ENCODE assay signal across 1 fruit fly cellular context in the genomic region with DNA sequence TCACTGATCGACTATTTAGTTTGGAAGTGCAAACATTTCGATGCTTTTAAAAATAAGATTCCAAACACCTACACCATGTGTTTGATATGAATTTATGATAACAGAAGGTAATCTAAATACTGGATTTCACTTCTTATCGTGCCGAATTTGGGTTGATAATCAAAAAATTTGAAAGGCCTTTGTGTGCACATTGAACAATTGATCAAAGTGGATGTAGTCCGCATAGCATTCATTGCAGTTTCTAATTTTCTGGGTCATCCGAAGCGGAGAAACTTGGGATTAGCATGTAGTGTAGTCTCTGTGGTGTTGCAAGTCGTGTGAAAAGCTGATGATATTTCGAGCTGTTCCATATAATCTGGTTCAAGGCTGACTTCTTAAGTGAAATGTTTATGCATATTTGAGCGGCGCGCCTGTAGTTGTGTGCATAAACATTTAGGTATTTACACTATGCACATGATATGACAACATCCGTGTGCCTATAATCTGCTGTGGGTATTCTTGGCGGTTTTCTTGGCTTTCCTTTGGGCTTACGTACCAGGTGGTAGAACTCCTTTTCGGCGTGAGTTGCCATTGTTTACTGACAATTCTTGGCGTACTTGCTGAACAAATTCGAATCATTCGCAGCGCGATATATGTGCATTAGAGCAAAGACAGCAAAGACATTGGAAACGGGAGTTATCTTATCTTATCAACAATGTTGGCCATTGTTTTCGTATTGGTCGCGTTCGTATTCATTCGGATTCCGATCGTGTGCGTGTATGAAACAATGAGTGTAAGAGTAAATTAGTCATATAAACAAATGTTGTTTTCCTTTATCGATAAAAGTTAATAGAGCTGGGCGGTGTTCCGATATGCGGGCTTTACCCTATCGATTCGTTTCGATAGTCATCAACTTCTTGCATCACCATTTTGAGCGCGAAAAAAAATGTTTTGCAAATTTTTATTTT.
A peak's percentile ranks its signal among the peaks of the same experiment; 100 is the strongest.
TF ChIP-seq lines count a peak whose summit lies in the region.

A gene (minus strand): TSS at position 834 of the 947 bp plus-strand sequence.

TF ChIP-seq in whole organism, embryonic, 481 proteins besides CTCF, POLR2A, EP300 and RAD21 (continued from another document):
- TF ChIP-seq Bteb2 (GFP tag; optimal IDR thresholded peaks at IDR 0.05; lab: Kevin White, UChicago), result no peak
- no peak for TF ChIP-seq CG12236 (GFP tag; optimal IDR thresholded peaks at IDR 0.05; lab: Kevin White, UChicago)
- peak; percentile 88 for TF ChIP-seq CG8924 (tag; optimal IDR thresholded peaks at IDR 0.05; lab: Kevin White, UChicago)
- TF ChIP-seq Scr (GFP tag; IDR thresholded peaks at IDR 0.05; lab: Robert Waterston, UW; ENCODE audit: partially characterized antibody), result peak; percentile 88
- TF ChIP-seq E2f2 (GFP tag; IDR thresholded peaks at IDR 0.05; lab: Robert Waterston, UW), result peak; percentile 96
- no peak for TF ChIP-seq Ravus (GFP tag; IDR thresholded peaks at IDR 0.05; lab: Robert Waterston, UW)
- no peak for TF ChIP-seq ro (GFP tag; IDR thresholded peaks at IDR 0.05; lab: Robert Waterston, UW)
- no peak for TF ChIP-seq CG14965 (GFP tag; optimal IDR thresholded peaks at IDR 0.05; lab: Kevin White, UChicago; ENCODE audit: borderline replicate concordance)
- TF ChIP-seq ase (GFP tag; IDR thresholded peaks at IDR 0.05; lab: Robert Waterston, UW), result no peak
- peak; percentile 88 for TF ChIP-seq Dll (GFP tag; IDR thresholded peaks at IDR 0.05; lab: Robert Waterston, UW; ENCODE audit: partially characterized antibody)
- peak; percentile 92 for TF ChIP-seq CG34224 (GFP tag; IDR thresholded peaks at IDR 0.05; lab: Robert Waterston, UW; ENCODE audit: partially characterized antibody)
- peak in 1 of 2 experiments; percentile 67 for TF ChIP-seq eve (GFP tag; optimal IDR thresholded peaks at IDR 0.05; lab: Kevin White, UChicago)
- peak; percentile 78 for TF ChIP-seq CG14860 (GFP tag; IDR thresholded peaks at IDR 0.05; lab: Robert Waterston, UW; ENCODE audit: partially characterized antibody)
- peak; percentile 34 for TF ChIP-seq CG30020 (tag; optimal IDR thresholded peaks at IDR 0.05; lab: Kevin White, UChicago)
- TF ChIP-seq CG7963 (GFP tag; IDR thresholded peaks at IDR 0.05; lab: Robert Waterston, UW; ENCODE audit: partially characterized antibody), result peak; percentile 70; the same call in 2 of the 3 replicates
- TF ChIP-seq crp (GFP tag; optimal IDR thresholded peaks at IDR 0.05; lab: Kevin White, UChicago), result peak in 1 of 2 experiments; percentile 7
- TF ChIP-seq CG3726 (GFP tag; IDR thresholded peaks at IDR 0.05; lab: Robert Waterston, UW), result no peak
- no peak for TF ChIP-seq CG2202 (tag; optimal IDR thresholded peaks at IDR 0.05; lab: Kevin White, UChicago)
- TF ChIP-seq zen2 (GFP tag; IDR thresholded peaks at IDR 0.05; lab: Robert Waterston, UW; ENCODE audit: partially characterized antibody), result peak; percentile 82
- peak; percentile 85 for TF ChIP-seq knrl (GFP tag; IDR thresholded peaks at IDR 0.05; lab: Robert Waterston, UW; ENCODE audit: partially characterized antibody)
- peak; percentile 93 for TF ChIP-seq kay (GFP tag; optimal IDR thresholded peaks at IDR 0.05; lab: Kevin White, UChicago)
- TF ChIP-seq CG2129 (GFP tag; IDR thresholded peaks at IDR 0.05; lab: Robert Waterston, UW; ENCODE audit: partially characterized antibody), result peak; percentile 61
- peak; percentile 82 for TF ChIP-seq vnd (GFP tag; IDR thresholded peaks at IDR 0.05; lab: Robert Waterston, UW; ENCODE audit: partially characterized antibody)
- no peak for TF ChIP-seq slou (GFP tag; optimal IDR thresholded peaks at IDR 0.05; lab: Kevin White, UChicago)
- peak; percentile 85 for TF ChIP-seq sna (GFP tag; IDR thresholded peaks at IDR 0.05; lab: Robert Waterston, UW; ENCODE audit: partially characterized antibody)
- peak; percentile 81 for TF ChIP-seq hbn (GFP tag; IDR thresholded peaks at IDR 0.05; lab: Robert Waterston, UW; ENCODE audit: partially characterized antibody)
- TF ChIP-seq Bgb (GFP tag; IDR thresholded peaks at IDR 0.05; lab: Robert Waterston, UW; ENCODE audit: partially characterized antibody), result peak; percentile 93
- TF ChIP-seq pzg (GFP tag; optimal IDR thresholded peaks at IDR 0.05; lab: Kevin White, UChicago), result peak; percentile 70
- TF ChIP-seq CG8281 (tag; optimal IDR thresholded peaks at IDR 0.05; lab: Kevin White, UChicago), result peak; percentile 73
- TF ChIP-seq CG13624 (GFP tag; optimal IDR thresholded peaks at IDR 0.05; lab: Kevin White, UChicago), result no peak
- TF ChIP-seq CG10462 (GFP tag; optimal IDR thresholded peaks at IDR 0.05; lab: Kevin White, UChicago), result no peak
- peak; percentile 94; the same call in 1 of the 2 replicates for TF ChIP-seq amos (GFP tag; IDR thresholded peaks at IDR 0.05; lab: Robert Waterston, UW; ENCODE audit: partially characterized antibody)
- peak; percentile 89 for TF ChIP-seq CG6791 (GFP tag; IDR thresholded peaks at IDR 0.05; lab: Robert Waterston, UW; ENCODE audit: partially characterized antibody)
- no peak for TF ChIP-seq Atf-2 (GFP tag; optimal IDR thresholded peaks at IDR 0.05; lab: Kevin White, UChicago)
- no peak for TF ChIP-seq tll (GFP tag; optimal IDR thresholded peaks at IDR 0.05; lab: Kevin White, UChicago)
- no peak for TF ChIP-seq CG10366 (GFP tag; IDR thresholded peaks at IDR 0.05; lab: Robert Waterston, UW)
- peak; percentile 66 for TF ChIP-seq CG2116 (GFP tag; optimal IDR thresholded peaks at IDR 0.05; lab: Kevin White, UChicago)
- TF ChIP-seq Doc2 (GFP tag; IDR thresholded peaks at IDR 0.05; lab: Robert Waterston, UW), result no peak
- peak; percentile 91 for TF ChIP-seq unc-4 (GFP tag; IDR thresholded peaks at IDR 0.05; lab: Robert Waterston, UW; ENCODE audit: partially characterized antibody)
- TF ChIP-seq CG9876 (GFP tag; optimal IDR thresholded peaks at IDR 0.05; lab: Kevin White, UChicago), result no peak
- peak; percentile 13 for TF ChIP-seq Sin3A (optimal IDR thresholded peaks at IDR 0.05; lab: Kevin White, UChicago)
- TF ChIP-seq Elba2 (GFP tag; optimal IDR thresholded peaks at IDR 0.05; lab: Kevin White, UChicago), result no peak
- peak; percentile 64 for TF ChIP-seq MBD-R2 (GFP tag; IDR thresholded peaks at IDR 0.05; lab: Robert Waterston, UW)
- no peak for TF ChIP-seq cad (GFP tag; optimal IDR thresholded peaks at IDR 0.05; lab: Kevin White, UChicago)
- TF ChIP-seq Awh (GFP tag; IDR thresholded peaks at IDR 0.05; lab: Robert Waterston, UW), result peak; percentile 53; the same call in 1 of the 2 replicates
- TF ChIP-seq MESR4 (GFP tag; optimal IDR thresholded peaks at IDR 0.05; lab: Kevin White, UChicago), result peak; percentile 50
- TF ChIP-seq stwl (tag; optimal IDR thresholded peaks at IDR 0.05; lab: Kevin White, UChicago), result peak; percentile 65
- TF ChIP-seq hkb (optimal IDR thresholded peaks at IDR 0.05; lab: Kevin White, UChicago), result no peak
- TF ChIP-seq hkb (GFP tag; IDR thresholded peaks at IDR 0.05; lab: Robert Waterston, UW), result peak; percentile 46; the same call in 1 of the 2 replicates
- TF ChIP-seq Deaf1 (tag; optimal IDR thresholded peaks at IDR 0.05; lab: Kevin White, UChicago), result peak; percentile 95
- TF ChIP-seq CG3847 (GFP tag; IDR thresholded peaks at IDR 0.05; lab: Robert Waterston, UW), result no peak
- peak; percentile 80 for TF ChIP-seq nerfin-2 (GFP tag; IDR thresholded peaks at IDR 0.05; lab: Robert Waterston, UW; ENCODE audit: partially characterized antibody)
- 0 out of 2 replicates have a peak, but pooled peaks have one; percentile 7 for TF ChIP-seq Xrp1 (GFP tag; IDR thresholded peaks at IDR 0.05; lab: Robert Waterston, UW)
- no peak for TF ChIP-seq CG10431 (GFP tag; optimal IDR thresholded peaks at IDR 0.05; lab: Kevin White, UChicago)
- TF ChIP-seq CG12299 (tag; optimal IDR thresholded peaks at IDR 0.05; lab: Kevin White, UChicago), result peak; percentile 43
- TF ChIP-seq ato (GFP tag; IDR thresholded peaks at IDR 0.05; lab: Robert Waterston, UW; ENCODE audit: partially characterized antibody), result peak; percentile 78
- TF ChIP-seq mld (GFP tag; IDR thresholded peaks at IDR 0.05; lab: Robert Waterston, UW; ENCODE audit: partially characterized antibody), result peak; percentile 81
- TF ChIP-seq CG42726 (GFP tag; IDR thresholded peaks at IDR 0.05; lab: Robert Waterston, UW; ENCODE audit: partially characterized antibody), result peak; percentile 84
- peak; percentile 57 for TF ChIP-seq cg (GFP tag; optimal IDR thresholded peaks at IDR 0.05; lab: Kevin White, UChicago)
- TF ChIP-seq Oaz (GFP tag; IDR thresholded peaks at IDR 0.05; lab: Robert Waterston, UW), result no peak
- TF ChIP-seq hb (GFP tag; IDR thresholded peaks at IDR 0.05; lab: Robert Waterston, UW; ENCODE audit: partially characterized antibody), result peak; percentile 66; the same call in 1 of the 3 replicates
- no peak for TF ChIP-seq trh (GFP tag; optimal IDR thresholded peaks at IDR 0.05; lab: Kevin White, UChicago)
- TF ChIP-seq CG13424 (tag; optimal IDR thresholded peaks at IDR 0.05; lab: Kevin White, UChicago), result no peak
- TF ChIP-seq Six4 (GFP tag; optimal IDR thresholded peaks at IDR 0.05; lab: Kevin White, UChicago), result no peak
